Fruit fly (Drosophila melanogaster) whole organism, prepupa: Measurements from ENCODE around the gene Hsp70Ab.
"Not testable (repeated sequence)": the region's sequence is repeated elsewhere in the genome, so short reads cannot be mapped to it uniquely, and the experiment has no call there.

ENCODE experiments used
- Blimp-1 ChIP-seq: fragments of 200-800 bp; sonication (Bioruptor generic); optimal IDR thresholded peaks from 3 replicates; lab custom pipeline; 2017; ENCODE audit warnings: missing biosample characterization, missing genetic modification characterization, mild to moderate bottlenecking, moderate library complexity, missing genetic modification reagents
- CG10631 ChIP-seq: fragments of 200-800 bp; sonication (Bioruptor generic); optimal IDR thresholded peaks from 2 replicates; lab custom pipeline; 2016; ENCODE audit warnings: missing biosample characterization, missing genetic modification characterization
- CG10669 ChIP-seq: fragments of 200-800 bp; sonication (Bioruptor generic); optimal IDR thresholded peaks from 3 replicates; lab custom pipeline; 2018; ENCODE audit warnings: missing biosample characterization, mild to moderate bottlenecking, missing genetic modification characterization, moderate library complexity
- CG11762 ChIP-seq: fragments of 200-800 bp; sonication (Bioruptor generic); optimal IDR thresholded peaks from 3 replicates; lab custom pipeline; 2016; ENCODE audit warnings: missing biosample characterization, missing genetic modification characterization; ENCODE audit not compliant: insufficient read depth
- CG11902 ChIP-seq: fragments of 200-800 bp; sonication (Bioruptor generic); optimal IDR thresholded peaks from 3 replicates; lab custom pipeline; 2016; ENCODE audit warnings: missing biosample characterization, missing genetic modification characterization
- CG15336 ChIP-seq: fragments of 200-800 bp; sonication (Bioruptor generic); IDR thresholded peaks from 2 replicates; pipeline ENCODE4 v1.3.6; 2022; ENCODE audit warnings: missing biosample characterization, missing genetic modification characterization
- CG1621 ChIP-seq: fragments of 200-800 bp; sonication (Bioruptor generic); optimal IDR thresholded peaks from 3 replicates; lab custom pipeline; 2018; ENCODE audit warnings: missing biosample characterization, mild to moderate bottlenecking, missing genetic modification characterization
- CG16779 ChIP-seq: fragments of 200-800 bp; sonication (Bioruptor generic); optimal IDR thresholded peaks from 3 replicates; lab custom pipeline; 2017; ENCODE audit warnings: missing biosample characterization, mild to moderate bottlenecking, missing genetic modification characterization
- CG3032 ChIP-seq: fragments of 200-800 bp; optimal IDR thresholded peaks from 2 replicates; lab custom pipeline; 2019; ENCODE audit warnings: missing biosample characterization, mild to moderate bottlenecking, missing genetic modification characterization, moderate library complexity
- CG31627 ChIP-seq: fragments of 200-800 bp; sonication (Bioruptor generic); optimal IDR thresholded peaks from 3 replicates; lab custom pipeline; 2016; ENCODE audit warnings: missing biosample characterization, missing genetic modification characterization
- CG32006 ChIP-seq: fragments of 200-800 bp; sonication (Bioruptor generic); optimal IDR thresholded peaks from 3 replicates; lab custom pipeline; 2017; ENCODE audit warnings: missing biosample characterization, mild to moderate bottlenecking, missing genetic modification characterization
- CG34406 ChIP-seq: fragments of 200-800 bp; sonication (Bioruptor generic); optimal IDR thresholded peaks from 3 replicates; lab custom pipeline; 2016; ENCODE audit warnings: missing biosample characterization, missing genetic modification characterization
- CG3919 ChIP-seq: fragments of 200-800 bp; sonication (Bioruptor generic); optimal IDR thresholded peaks from 3 replicates; lab custom pipeline; 2016; ENCODE audit warnings: missing biosample characterization, missing genetic modification characterization
- CG6163 ChIP-seq: fragments of 200-800 bp; sonication (Bioruptor generic); IDR thresholded peaks from 3 replicates; pipeline ENCODE4 v1.3.6; 2022; ENCODE audit warnings: missing biosample characterization, missing genetic modification characterization
- CG6276 ChIP-seq: fragments of 200-800 bp; sonication (Bioruptor generic); optimal IDR thresholded peaks from 2 replicates; lab custom pipeline; 2017; ENCODE audit warnings: missing biosample characterization, mild to moderate bottlenecking, missing genetic modification characterization
- CG7368 ChIP-seq: fragments of 200-800 bp; sonication (Bioruptor generic); optimal IDR thresholded peaks from 3 replicates; lab custom pipeline; 2016; ENCODE audit warnings: missing biosample characterization, missing genetic modification characterization
- CG8119 ChIP-seq: fragments of 200-800 bp; sonication (Bioruptor generic); IDR thresholded peaks from 3 replicates; pipeline ENCODE4 v1.3.6; 2022; ENCODE audit warnings: missing biosample characterization, missing genetic modification characterization
- CG8319 ChIP-seq: fragments of 200-800 bp; sonication (Bioruptor generic); optimal IDR thresholded peaks from 3 replicates; lab custom pipeline; 2016; ENCODE audit warnings: missing biosample characterization, missing genetic modification characterization
- CG8632 ChIP-seq: fragments of 200-800 bp; sonication (Bioruptor generic); optimal IDR thresholded peaks from 3 replicates; lab custom pipeline; 2016; ENCODE audit warnings: missing biosample characterization, missing genetic modification characterization
- CG9139 ChIP-seq: fragments of 200-800 bp; sonication (Bioruptor generic); optimal IDR thresholded peaks from 3 replicates; lab custom pipeline; 2017; ENCODE audit warnings: missing biosample characterization, mild to moderate bottlenecking, missing genetic modification characterization
- Eip75B ChIP-seq: fragments of 200-800 bp; sonication (Bioruptor generic); optimal IDR thresholded peaks from 3 replicates; lab custom pipeline; 2016; ENCODE audit warnings: missing biosample characterization, missing genetic modification characterization
- Eip78C ChIP-seq: fragments of 200-800 bp; sonication (Bioruptor generic); peaks from one replicate; lab custom pipeline; 2016; ENCODE audit warnings: missing biosample characterization, missing genetic modification characterization
- Eip93F ChIP-seq: fragments of 200-800 bp; sonication (Bioruptor generic); optimal IDR thresholded peaks from 2 replicates; lab custom pipeline; 2016; ENCODE audit warnings: missing biosample characterization, mild to moderate bottlenecking, missing genetic modification characterization
- Ets21C ChIP-seq: fragments of 200-800 bp; sonication (Bioruptor generic); optimal IDR thresholded peaks from 3 replicates; lab custom pipeline; 2016; ENCODE audit warnings: missing biosample characterization, missing genetic modification characterization
- Ets96B ChIP-seq: fragments of 200-800 bp; optimal IDR thresholded peaks from 2 replicates; lab custom pipeline; 2019; ENCODE audit warnings: missing biosample characterization, mild to moderate bottlenecking, missing genetic modification characterization, moderate library complexity
- Gug ChIP-seq: fragments of 200-800 bp; sonication (Bioruptor generic); IDR thresholded peaks from 2 replicates; pipeline ENCODE4 v1.3.6; 2022; ENCODE audit warnings: missing biosample characterization, missing genetic modification characterization
- Hr38 ChIP-seq: sonication (Bioruptor generic); optimal IDR thresholded peaks from 2 replicates; lab custom pipeline; 2016; ENCODE audit warnings: missing biosample characterization, missing genetic modification characterization
- Hr39 ChIP-seq: fragments of 200-800 bp; sonication (Bioruptor generic); optimal IDR thresholded peaks from 2 replicates; lab custom pipeline; 2016; ENCODE audit warnings: missing biosample characterization, missing genetic modification characterization
- Lpt ChIP-seq: fragments of 200-800 bp; sonication (Bioruptor generic); optimal IDR thresholded peaks from 3 replicates; lab custom pipeline; 2016; ENCODE audit warnings: missing biosample characterization, missing genetic modification characterization
- Met ChIP-seq: fragments of 200-800 bp; sonication (Bioruptor generic); optimal IDR thresholded peaks from 3 replicates; lab custom pipeline; 2016; ENCODE audit warnings: missing biosample characterization, missing genetic modification characterization
- OdsH ChIP-seq: fragments of 200-800 bp; sonication (Bioruptor generic); optimal IDR thresholded peaks from 3 replicates; lab custom pipeline; 2016; ENCODE audit warnings: missing biosample characterization, missing genetic modification characterization
- Smox ChIP-seq: fragments of 200-800 bp; sonication (Bioruptor generic); optimal IDR thresholded peaks from 3 replicates; lab custom pipeline; 2016; ENCODE audit warnings: missing biosample characterization, missing genetic modification characterization
- Sox14 ChIP-seq: fragments of 200-800 bp; sonication (Bioruptor generic); optimal IDR thresholded peaks from 3 replicates; lab custom pipeline; 2016; ENCODE audit warnings: missing biosample characterization, missing genetic modification characterization
- Sox15 ChIP-seq: fragments of 200-800 bp; sonication (Bioruptor generic); optimal IDR thresholded peaks from 3 replicates; lab custom pipeline; 2016; ENCODE audit warnings: missing biosample characterization, missing genetic modification characterization
- acj6 ChIP-seq: fragments of 200-800 bp; sonication (Bioruptor generic); optimal IDR thresholded peaks from 3 replicates; lab custom pipeline; 2016; ENCODE audit warnings: missing biosample characterization, missing genetic modification characterization
- cyc ChIP-seq: fragments of 200-800 bp; sonication (Bioruptor generic); optimal IDR thresholded peaks from 3 replicates; lab custom pipeline; 2016; ENCODE audit warnings: missing biosample characterization, missing genetic modification characterization
- dsx ChIP-seq: fragments of 200-800 bp; optimal IDR thresholded peaks from 3 replicates; lab custom pipeline; 2019; ENCODE audit warnings: missing biosample characterization, mild to moderate bottlenecking, missing genetic modification characterization, moderate library complexity; ENCODE audit not compliant: poor library complexity, severe bottlenecking
- eg ChIP-seq: fragments of 200-800 bp; sonication (Bioruptor generic); IDR thresholded peaks from 3 replicates; pipeline ENCODE4 v1.3.6; 2022; ENCODE audit warnings: missing biosample characterization, missing genetic modification characterization
- esn ChIP-seq: fragments of 200-800 bp; sonication (Bioruptor generic); optimal IDR thresholded peaks from 2 replicates; lab custom pipeline; 2016; ENCODE audit warnings: missing biosample characterization, mild to moderate bottlenecking, missing genetic modification characterization, moderate library complexity
- fd59A ChIP-seq: fragments of 200-800 bp; sonication (Bioruptor generic); optimal IDR thresholded peaks from 2 replicates; lab custom pipeline; 2017; ENCODE audit warnings: missing biosample characterization, mild to moderate bottlenecking, missing genetic modification characterization, missing genetic modification reagents
- fd85E ChIP-seq: fragments of 200-800 bp; sonication (Bioruptor generic); optimal IDR thresholded peaks from 3 replicates; lab custom pipeline; 2016; ENCODE audit warnings: missing biosample characterization, missing genetic modification characterization
- fkh ChIP-seq: fragments of 200-800 bp; sonication (Bioruptor generic); optimal IDR thresholded peaks from 3 replicates; lab custom pipeline; 2017; ENCODE audit warnings: missing biosample characterization, mild to moderate bottlenecking, missing genetic modification characterization, moderate library complexity
- lz ChIP-seq: fragments of 200-800 bp; sonication (Bioruptor generic); optimal IDR thresholded peaks from 3 replicates; lab custom pipeline; 2016; ENCODE audit warnings: missing biosample characterization, missing genetic modification characterization
- net ChIP-seq: fragments of 200-800 bp; sonication (Bioruptor generic); optimal IDR thresholded peaks from 3 replicates; lab custom pipeline; 2016; ENCODE audit warnings: missing biosample characterization, missing genetic modification characterization
- pdm3 ChIP-seq: fragments of 200-800 bp; sonication (Bioruptor generic); optimal IDR thresholded peaks from 3 replicates; lab custom pipeline; 2016; ENCODE audit warnings: missing biosample characterization, missing genetic modification characterization
- salr ChIP-seq, 2 experiments: fragments of 200-800 bp; sonication (Bioruptor generic); optimal IDR thresholded peaks; 3 replicates each; lab custom pipeline; 2016 to 2018; ENCODE audit warnings: missing biosample characterization in 2 of 2, missing genetic modification characterization in 2 of 2, mild to moderate bottlenecking in 1 of 2
- spab ChIP-seq: fragments of 200-800 bp; sonication (Bioruptor generic); optimal IDR thresholded peaks from 2 replicates; lab custom pipeline; 2017; ENCODE audit warnings: missing biosample characterization, mild to moderate bottlenecking, missing genetic modification characterization, missing genetic modification reagents
- svp ChIP-seq: fragments of 200-800 bp; sonication (Bioruptor generic); peaks from one replicate; lab custom pipeline; 2016; ENCODE audit warnings: missing biosample characterization, missing genetic modification characterization
- topi ChIP-seq: fragments of 200-800 bp; sonication (Bioruptor generic); optimal IDR thresholded peaks from 3 replicates; lab custom pipeline; 2016; ENCODE audit warnings: missing biosample characterization, missing genetic modification characterization
- vri ChIP-seq: fragments of 200-800 bp; sonication (Bioruptor generic); optimal IDR thresholded peaks from 3 replicates; lab custom pipeline; 2016; ENCODE audit warnings: missing biosample characterization, mild to moderate bottlenecking, missing genetic modification characterization

The Hsp70Ab gene

DNA sequence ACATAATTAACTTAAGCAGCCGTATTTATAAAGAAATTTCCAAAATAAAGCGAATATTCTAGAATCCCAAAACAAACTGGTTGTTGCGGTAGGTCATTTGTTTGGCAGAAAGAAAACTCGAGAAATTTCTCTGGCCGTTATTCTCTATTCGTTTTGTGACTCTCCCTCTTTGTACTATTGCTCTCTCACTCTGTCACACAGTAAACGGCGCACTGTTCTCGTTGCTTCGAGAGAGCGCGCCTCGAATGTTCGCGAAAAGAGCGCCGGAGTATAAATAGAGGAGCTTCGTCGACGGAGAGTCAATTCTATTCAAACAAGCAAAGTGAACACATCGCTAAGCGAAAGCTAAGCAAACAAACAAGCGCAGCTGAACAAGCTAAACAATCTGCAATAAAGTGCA is at the start of gene Hsp70Ab:
Gene Hsp70Ab (plus strand): TSS at position 301 of the 400 bp plus-strand sequence.
- not testable (repeated sequence) for TF ChIP-seq CG6276, esn, CG8319 (GFP tag; lab: Kevin White, UChicago)

DNA sequence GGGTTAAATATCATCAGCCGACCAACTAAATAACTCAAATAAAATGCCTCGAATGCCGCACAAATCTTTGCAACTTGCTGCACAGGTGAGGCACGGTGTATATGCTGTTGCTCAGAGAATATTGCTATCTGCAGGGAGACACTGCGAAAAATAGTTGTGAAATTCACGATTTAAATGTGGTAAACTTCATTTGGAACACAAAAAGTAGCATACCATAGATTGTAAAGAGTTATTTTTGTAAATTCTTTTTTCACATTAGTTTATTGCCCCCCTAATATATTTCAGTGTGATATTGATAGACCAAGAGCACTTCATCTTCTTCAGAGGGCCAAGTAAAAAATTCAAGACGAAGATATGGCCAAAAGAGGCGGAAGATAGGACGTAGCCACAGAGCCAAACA is 37.7 kb upstream of the Hsp70Ab start:
- TF ChIP-seq fd59A = peak; percentile 84
- TF ChIP-seq CG15336 = peak; percentile 83
- peak; percentile 42 for TF ChIP-seq CG31627 (GFP tag; lab: Kevin White, UChicago)
- TF ChIP-seq CG8119 (GFP tag; lab: Robert Waterston, UW) = peak; percentile 81
- TF ChIP-seq Gug (GFP tag; lab: Robert Waterston, UW) = peak; percentile 75
- peak; percentile 60 for TF ChIP-seq esn (GFP tag; lab: Kevin White, UChicago)
- peak; percentile 86 for TF ChIP-seq Ets96B (tag; lab: Kevin White, UChicago)
- peak; percentile 70 for TF ChIP-seq net (GFP tag; lab: Kevin White, UChicago)
- TF ChIP-seq CG3919 (GFP tag; lab: Kevin White, UChicago) = peak; percentile 86
- TF ChIP-seq Sox14 = peak; percentile 82
- TF ChIP-seq CG9139 = peak; percentile 60
- TF ChIP-seq lz (GFP tag; lab: Kevin White, UChicago) = peak; percentile 60
- TF ChIP-seq CG11902 (GFP tag; lab: Kevin White, UChicago) = peak; percentile 20
- peak; percentile 79 for TF ChIP-seq acj6 (GFP tag; lab: Kevin White, UChicago)
- peak; percentile 57 for TF ChIP-seq CG8632 (GFP tag; lab: Kevin White, UChicago)
- TF ChIP-seq Smox (GFP tag; lab: Kevin White, UChicago) = peak; percentile 40
- no peak for TF ChIP-seq Blimp-1
- peak; percentile 73 for TF ChIP-seq CG11762 (GFP tag; lab: Kevin White, UChicago)
- peak; percentile 88 for TF ChIP-seq dsx (GFP tag; lab: Kevin White, UChicago)
- peak; percentile 44 for TF ChIP-seq cyc (GFP tag; lab: Kevin White, UChicago)
- no peak for TF ChIP-seq Eip93F (GFP tag; lab: Kevin White, UChicago)
- peak; percentile 82 for TF ChIP-seq CG32006 (GFP tag; lab: Kevin White, UChicago)
- peak; percentile 80 for TF ChIP-seq Lpt
- TF ChIP-seq Hr39 (GFP tag; lab: Kevin White, UChicago) = peak; percentile 61
- no peak for TF ChIP-seq fd85E (GFP tag; lab: Kevin White, UChicago)
- peak; percentile 52 for TF ChIP-seq CG34406 (GFP tag; lab: Kevin White, UChicago)
- peak; percentile 94 for TF ChIP-seq Eip78C (GFP tag; lab: Kevin White, UChicago)
- TF ChIP-seq Met = peak; percentile 56
- peak; percentile 88 for TF ChIP-seq CG3032 (tag; lab: Kevin White, UChicago)
- peak; percentile 72 to 77 for TF ChIP-seq salr (GFP tag; optimal IDR thresholded peaks at IDR 0.05; lab: Kevin White, UChicago)
- peak; percentile 88 for TF ChIP-seq CG10631
- TF ChIP-seq spab = peak; percentile 85
- TF ChIP-seq fkh (GFP tag; lab: Kevin White, UChicago) = no peak
- peak; percentile 86 for TF ChIP-seq CG10669
- peak; percentile 82 for TF ChIP-seq eg (GFP tag; lab: Robert Waterston, UW)
- TF ChIP-seq CG6163 = peak; percentile 92
- peak; percentile 53 for TF ChIP-seq CG7368 (GFP tag; lab: Kevin White, UChicago)
- TF ChIP-seq topi (GFP tag; lab: Kevin White, UChicago) = peak; percentile 65
- TF ChIP-seq Ets21C (GFP tag; lab: Kevin White, UChicago) = peak; percentile 8
- TF ChIP-seq CG8319 (GFP tag; lab: Kevin White, UChicago) = peak; percentile 57
- TF ChIP-seq CG16779 (tag; lab: Kevin White, UChicago) = peak; percentile 64
- peak; percentile 80 for TF ChIP-seq OdsH
- no peak for TF ChIP-seq Hr38 (GFP tag; lab: Kevin White, UChicago)
- TF ChIP-seq Sox15 (GFP tag; lab: Kevin White, UChicago) = peak; percentile 35
- peak; percentile 78 for TF ChIP-seq pdm3
- peak; percentile 12 for TF ChIP-seq vri (GFP tag; lab: Kevin White, UChicago)
- peak; percentile 89 for TF ChIP-seq svp (GFP tag; lab: Kevin White, UChicago)
- peak; percentile 81 for TF ChIP-seq Eip75B (GFP tag; lab: Kevin White, UChicago)
- TF ChIP-seq CG1621 = peak; percentile 87
